Fruit fly (Drosophila melanogaster) whole organism, adult: ENCODE results near the gene Fbw5.

Experiments
- CG11617 ChIP-seq: fragments of 200-800 bp; sonication (Bioruptor generic); optimal IDR thresholded peaks from 2 replicates; lab custom pipeline; 2017; ENCODE audit warnings: mild to moderate bottlenecking, missing biosample characterization, missing genetic modification reagents, missing genetic modification characterization
- CG12768 ChIP-seq: fragments of 200-800 bp; sonication (Bioruptor generic); optimal IDR thresholded peaks from 2 replicates; lab custom pipeline; 2017; ENCODE audit warnings: missing biosample characterization, missing genetic modification characterization, mild to moderate bottlenecking, moderate library complexity, missing genetic modification reagents
- CG14711 ChIP-seq: fragments of 200-800 bp; sonication (Bioruptor generic); optimal IDR thresholded peaks from 2 replicates; lab custom pipeline; 2018; ENCODE audit warnings: missing biosample characterization, mild to moderate bottlenecking, missing genetic modification characterization, moderate library complexity
- CG1620 ChIP-seq: fragments of 200-800 bp; sonication (Bioruptor generic); optimal IDR thresholded peaks from 2 replicates; lab custom pipeline; 2016; ENCODE audit warnings: missing biosample characterization, missing genetic modification characterization
- CG33017 ChIP-seq: fragments of 200-800 bp; sonication (Bioruptor generic); optimal IDR thresholded peaks from 2 replicates; lab custom pipeline; 2018; ENCODE audit warnings: missing biosample characterization, mild to moderate bottlenecking, missing genetic modification characterization, moderate library complexity
- CG5204 ChIP-seq: fragments of 200-800 bp; sonication (Bioruptor generic); optimal IDR thresholded peaks from 2 replicates; lab custom pipeline; 2016; ENCODE audit warnings: missing biosample characterization, missing genetic modification characterization
- CG7045 ChIP-seq: fragments of 200-800 bp; sonication (Bioruptor generic); optimal IDR thresholded peaks from 2 replicates; lab custom pipeline; 2017; ENCODE audit warnings: missing biosample characterization, mild to moderate bottlenecking, missing genetic modification characterization
- CG7101 ChIP-seq: fragments of 200-800 bp; sonication (Bioruptor generic); optimal IDR thresholded peaks from 2 replicates; lab custom pipeline; 2018; ENCODE audit warnings: missing biosample characterization, mild to moderate bottlenecking, missing genetic modification characterization, moderate library complexity
- Clk ChIP-seq: fragments of 200-800 bp; sonication (Bioruptor generic); optimal IDR thresholded peaks from 2 replicates; lab custom pipeline; 2017; ENCODE audit warnings: missing biosample characterization, missing genetic modification characterization
- Crg-1 ChIP-seq: fragments of 200-800 bp; sonication (Bioruptor generic); optimal IDR thresholded peaks from 2 replicates; lab custom pipeline; 2016; ENCODE audit warnings: missing biosample characterization, missing genetic modification characterization
- Hr96 ChIP-seq: fragments of 200-800 bp; sonication (Bioruptor generic); optimal IDR thresholded peaks from 2 replicates; lab custom pipeline; 2016; ENCODE audit warnings: missing biosample characterization, missing genetic modification characterization
- Mnt ChIP-seq: fragments of 200-800 bp; sonication (Bioruptor generic); optimal IDR thresholded peaks from 2 replicates; lab custom pipeline; 2016; ENCODE audit warnings: missing biosample characterization, mild to moderate bottlenecking, missing genetic modification characterization
- bab1 ChIP-seq: fragments of 200-800 bp; sonication (Bioruptor generic); optimal IDR thresholded peaks from 3 replicates; lab custom pipeline; 2019; ENCODE audit warnings: missing biosample characterization, mild to moderate bottlenecking, missing genetic modification characterization, moderate library complexity
- cic ChIP-seq: fragments of 200-800 bp; sonication (Bioruptor generic); optimal IDR thresholded peaks from 2 replicates; lab custom pipeline; 2017; ENCODE audit warnings: missing biosample characterization, mild to moderate bottlenecking, missing genetic modification characterization, moderate library complexity
- cnc ChIP-seq, 2 experiments: fragments of >200 bp; optimal IDR thresholded peaks; 2 replicates each; lab custom pipeline; 2017
- kay ChIP-seq: fragments of 200-800 bp; sonication (Bioruptor generic); peaks from one replicate; lab custom pipeline; 2016; ENCODE audit warnings: missing biosample characterization, missing genetic modification characterization, borderline replicate concordance
- ovo ChIP-seq: fragments of 200-800 bp; sonication (Bioruptor generic); optimal IDR thresholded peaks from 2 replicates; lab custom pipeline; 2016; ENCODE audit warnings: missing biosample characterization, missing genetic modification characterization
- pad ChIP-seq: fragments of 200-800 bp; sonication (Bioruptor generic); optimal IDR thresholded peaks from 3 replicates; lab custom pipeline; 2017; ENCODE audit warnings: missing biosample characterization, missing genetic modification characterization, mild to moderate bottlenecking, moderate library complexity, missing genetic modification reagents
- tj ChIP-seq: fragments of 200-800 bp; sonication (Bioruptor generic); optimal IDR thresholded peaks from 3 replicates; lab custom pipeline; 2017; ENCODE audit warnings: missing biosample characterization, mild to moderate bottlenecking, missing genetic modification characterization, moderate library complexity
- toe ChIP-seq: fragments of 200-800 bp; sonication (Bioruptor generic); optimal IDR thresholded peaks from 2 replicates; lab custom pipeline; 2016; ENCODE audit warnings: missing biosample characterization, missing genetic modification characterization

Fbw5 gene

DNA sequence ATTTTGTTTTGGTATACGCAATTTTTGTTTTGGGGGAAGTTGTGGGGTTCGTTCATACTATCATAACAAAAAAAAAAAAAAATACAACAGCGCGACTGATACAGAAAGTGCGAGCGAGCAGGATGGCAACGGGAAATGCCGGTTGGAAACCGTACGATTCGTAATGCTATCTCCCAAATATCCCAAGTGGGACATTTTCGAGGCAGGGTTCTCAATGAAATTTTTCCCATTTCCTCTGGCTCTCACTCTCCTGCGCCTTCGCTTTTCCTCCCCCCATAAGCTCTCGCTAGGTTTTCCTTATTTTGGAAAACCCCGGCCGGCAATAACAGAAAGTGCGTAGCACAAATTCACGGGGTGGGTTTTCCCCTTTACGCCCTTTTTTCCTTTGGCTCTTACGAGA, 26.5 kb upstream of the Fbw5 start:
- TF ChIP-seq CG12768 (GFP tag; lab: Kevin White, UChicago) (no peak), Crg-1 (GFP tag; lab: Kevin White, UChicago) (no peak), Hr96 (no peak), Mnt (GFP tag; lab: Kevin White, UChicago) (no peak), CG1620 (GFP tag; lab: Kevin White, UChicago) (no peak), CG11617 (GFP tag; lab: Kevin White, UChicago) (no peak), kay (GFP tag; lab: Kevin White, UChicago) (no peak), cnc (optimal IDR thresholded peaks at IDR 0.05; lab: Kevin White, UChicago) (no peak), cic (GFP tag; lab: Kevin White, UChicago) (no peak), tj (GFP tag; lab: Kevin White, UChicago) (no peak), toe (GFP tag; lab: Kevin White, UChicago) (no peak)

DNA sequence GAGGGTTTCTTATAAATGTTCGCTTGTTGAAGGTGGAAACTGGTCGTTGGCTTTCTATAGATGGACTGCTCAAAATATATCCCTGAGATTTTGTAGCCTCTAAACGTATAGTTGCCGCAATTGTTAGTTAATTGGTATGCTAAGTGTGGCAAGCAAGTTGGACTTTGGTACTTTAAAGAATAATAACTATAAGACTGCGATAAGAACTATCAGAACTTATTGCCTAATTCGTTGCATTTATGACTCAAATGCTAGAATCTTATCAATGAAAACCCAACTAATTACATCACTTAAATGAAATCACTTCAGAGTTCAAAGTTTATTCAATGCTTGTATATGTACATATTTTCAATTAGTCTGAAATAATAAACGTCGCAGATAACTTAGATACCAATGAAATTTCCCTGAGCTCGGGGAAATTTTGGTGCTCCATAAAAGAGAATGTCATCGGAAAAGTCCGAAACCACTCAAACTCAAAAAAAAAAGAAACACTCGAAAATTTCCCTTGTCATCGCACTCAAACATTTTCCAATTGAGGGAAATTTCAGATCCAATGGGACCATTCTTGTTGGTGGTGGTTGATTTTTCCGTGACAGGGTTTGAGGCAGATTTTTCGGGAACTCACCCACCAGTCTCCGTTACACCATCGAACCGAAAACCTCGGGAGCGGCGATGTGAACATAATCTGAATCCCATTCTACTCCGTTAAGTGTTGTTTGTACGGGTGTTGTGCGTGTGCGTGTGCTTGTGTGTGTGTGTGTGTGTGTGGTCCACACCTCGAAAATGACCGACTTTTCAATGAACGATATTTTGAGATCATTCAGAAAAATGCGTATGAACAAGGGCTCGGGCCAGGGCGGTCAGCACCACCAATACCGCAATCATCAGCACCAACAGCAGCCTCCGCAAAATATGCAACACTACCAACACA, 25.3 kb upstream of the Fbw5 start, which contains the start of gene CG45075:
Gene CG45075, plus strand, starts transcription at position 627 of the 931 bp plus-strand sequence.
- TF ChIP-seq CG11617 (GFP tag; lab: Kevin White, UChicago) (no peak), tj (GFP tag; lab: Kevin White, UChicago) (no peak), CG7101 (no peak), kay (GFP tag; lab: Kevin White, UChicago) (peak; percentile 88), Clk (GFP tag; lab: Kevin White, UChicago) (no peak)

- TF ChIP-seq ovo = no peak
- TF ChIP-seq CG7045 (GFP tag; lab: Kevin White, UChicago) = no peak
- no peak for TF ChIP-seq Crg-1 (GFP tag; lab: Kevin White, UChicago)
- no peak for TF ChIP-seq CG5204 (GFP tag; lab: Kevin White, UChicago)
- TF ChIP-seq pad (GFP tag; lab: Kevin White, UChicago) = no peak
- no peak for TF ChIP-seq Clk (GFP tag; lab: Kevin White, UChicago)
- no peak for TF ChIP-seq CG14711 (tag; lab: Kevin White, UChicago)
- TF ChIP-seq kay (GFP tag; lab: Kevin White, UChicago) = no peak
- no peak for TF ChIP-seq cic (GFP tag; lab: Kevin White, UChicago)
- no peak for TF ChIP-seq Hr96
- no peak for TF ChIP-seq bab1 (GFP tag; lab: Kevin White, UChicago)
- no peak for TF ChIP-seq Mnt (GFP tag; lab: Kevin White, UChicago)
- no peak for TF ChIP-seq CG12768 (GFP tag; lab: Kevin White, UChicago)
Observed at dm6 chr2L:6090365-6090764, 24.6 kb upstream of the Fbw5 start.

dm6 chr2L:6089604-6090198, 23.9 kb upstream of the Fbw5 start:
- no peak for TF ChIP-seq toe (GFP tag; lab: Kevin White, UChicago)
- TF ChIP-seq CG7101 = no peak
- TF ChIP-seq cic (GFP tag; lab: Kevin White, UChicago) = peak; percentile 99

- TF ChIP-seq CG1620 (GFP tag; lab: Kevin White, UChicago) (peak; percentile 19), CG12768 (GFP tag; lab: Kevin White, UChicago) (peak; percentile 88), Crg-1 (GFP tag; lab: Kevin White, UChicago) (peak; percentile 49), CG11617 (GFP tag; lab: Kevin White, UChicago) (peak; percentile 69), pad (GFP tag; lab: Kevin White, UChicago) (peak; percentile 54), cnc (optimal IDR thresholded peaks at IDR 0.05; lab: Kevin White, UChicago) (peak; percentile 91 to 93), bab1 (GFP tag; lab: Kevin White, UChicago) (peak; percentile 79), CG7101 (peak; percentile 66), CG14711 (tag; lab: Kevin White, UChicago) (no peak), cic (GFP tag; lab: Kevin White, UChicago) (peak; percentile 99), tj (GFP tag; lab: Kevin White, UChicago) (peak; percentile 85), kay (GFP tag; lab: Kevin White, UChicago) (peak; percentile 100), CG7045 (GFP tag; lab: Kevin White, UChicago) (peak; percentile 47), Hr96 (peak; percentile 52), CG33017 (peak; percentile 48), ovo (peak; percentile 63), Clk (GFP tag; lab: Kevin White, UChicago) (peak; percentile 47), Mnt (GFP tag; lab: Kevin White, UChicago) (peak; percentile 99), CG5204 (GFP tag; lab: Kevin White, UChicago) (no peak), toe (GFP tag; lab: Kevin White, UChicago) (no peak)
Observed at dm6 chr2L:6088371-6089365, 22.9 kb upstream of the Fbw5 start.
